Worm (Caenorhabditis elegans): ENCODE measurements around the gene rars-2.

The rars-2 gene

ce11 chrII:6122641-6123424 is 2.5 kb upstream of the rars-2 start:
- TF ChIP-seq lin-1 (GFP tag; IDR thresholded peaks at IDR 0.05) (no peak), hlh-11 (tag; optimal IDR thresholded peaks at IDR 0.05) (peak; percentile 45), nhr-28 (tag; optimal IDR thresholded peaks at IDR 0.05) (peak; percentile 16), pqm-1 (tag; optimal IDR thresholded peaks at IDR 0.05) (peak; percentile 90), ces-1 (GFP tag; optimal IDR thresholded peaks at IDR 0.05) (no peak), lin-38 (GFP tag; IDR thresholded peaks at IDR 0.05) (peak; percentile 94), dpl-1 (GFP tag; optimal IDR thresholded peaks at IDR 0.05) (peak; percentile 13), php-3 (GFP tag; IDR thresholded peaks at IDR 0.05) (peak; percentile 75), mdt-29 (GFP tag; IDR thresholded peaks at IDR 0.05) (no peak), set-16 (GFP tag; IDR thresholded peaks at IDR 0.05) (no peak), mes-2 (tag; optimal IDR thresholded peaks at IDR 0.05; ENCODE audit: poor library complexity, severe bottlenecking) (peak; percentile 35), dmd-6 (GFP tag; IDR thresholded peaks at IDR 0.05) (peak; percentile 44; the same call in 1 of the 2 replicates), lsy-2 (tag; optimal IDR thresholded peaks at IDR 0.05) (peak in 1 of 2 experiments; percentile 59), daf-16 (GFP tag; optimal IDR thresholded peaks at IDR 0.05) (no peak), daf-16 (tag; optimal IDR thresholded peaks at IDR 0.05) (peak; percentile 43), arid-1 (GFP tag; conservative IDR thresholded peaks at IDR 0.05) (no peak)

ce11 chrII:6123513-6123912 is 1.8 kb upstream of the rars-2 start, which contains the start of gene C29H12.2:
Gene C29H12.2 (plus strand): TSS chrII:6123809.
- TF ChIP-seq unc-62 (GFP tag; optimal IDR thresholded peaks at IDR 0.05 in 1 of 2) (peak in 1 of 2 experiments; percentile 94), unc-62 (tag; optimal IDR thresholded peaks at IDR 0.05) (no peak), hlh-30 (tag; optimal IDR thresholded peaks at IDR 0.05; ENCODE audit: insufficient read depth) (peak; percentile 51), ceh-82 (tag; optimal IDR thresholded peaks at IDR 0.05) (no peak)

ce11 chrII:6132595-6132994 is 7.2 kb downstream of the rars-2 start, which contains the start of gene abts-3:
Gene abts-3 (plus strand): TSS chrII:6132895.
- no peak for TF ChIP-seq fkh-10 (GFP tag; optimal IDR thresholded peaks at IDR 0.05)
- TF ChIP-seq mxl-2 (GFP tag; conservative IDR thresholded peaks at IDR 0.05), result no peak
- TF ChIP-seq attf-4 (tag; optimal IDR thresholded peaks at IDR 0.05), result no peak
- no peak for TF ChIP-seq ZK337.2 (GFP tag; IDR thresholded peaks at IDR 0.05)
- TF ChIP-seq zfp-2 (tag; optimal IDR thresholded peaks at IDR 0.05), result no peak
- no peak for TF ChIP-seq nhr-102 (tag; optimal IDR thresholded peaks at IDR 0.05)
- no peak for TF ChIP-seq lin-38 (GFP tag; IDR thresholded peaks at IDR 0.05)
- no peak for TF ChIP-seq zfp-3 (GFP tag; conservative IDR thresholded peaks at IDR 0.05)
- no peak for TF ChIP-seq daf-8 (GFP tag; IDR thresholded peaks at IDR 0.05)
- no peak for TF ChIP-seq pha-4 (GFP tag; IDR thresholded peaks at IDR 0.05)
- TF ChIP-seq pha-4 (tag; optimal IDR thresholded peaks at IDR 0.05), result no peak
- no peak for TF ChIP-seq spr-1 (tag; optimal IDR thresholded peaks at IDR 0.05)
- no peak for TF ChIP-seq nhr-48 (tag; optimal IDR thresholded peaks at IDR 0.05)
- TF ChIP-seq nhr-25 (tag; optimal IDR thresholded peaks at IDR 0.05; ENCODE audit: borderline replicate concordance, insufficient read depth), result no peak

ce11 chrII:6135530-6135929 is 10.2 kb downstream of the rars-2 start:
- TF ChIP-seq nhr-11 (tag; optimal IDR thresholded peaks at IDR 0.05) (no peak), nhr-102 (tag; optimal IDR thresholded peaks at IDR 0.05) (no peak), unc-62 (GFP tag; optimal IDR thresholded peaks at IDR 0.05 in 1 of 2) (peak in 1 of 2 experiments; percentile 90), unc-62 (tag; optimal IDR thresholded peaks at IDR 0.05) (no peak), mxl-3 (GFP tag; optimal IDR thresholded peaks at IDR 0.05) (no peak), pha-4 (GFP tag; IDR thresholded peaks at IDR 0.05) (no peak), pha-4 (tag; optimal IDR thresholded peaks at IDR 0.05) (no peak)
